Worm (Caenorhabditis elegans): ENCODE measurements around the gene R102.11.

DNA sequence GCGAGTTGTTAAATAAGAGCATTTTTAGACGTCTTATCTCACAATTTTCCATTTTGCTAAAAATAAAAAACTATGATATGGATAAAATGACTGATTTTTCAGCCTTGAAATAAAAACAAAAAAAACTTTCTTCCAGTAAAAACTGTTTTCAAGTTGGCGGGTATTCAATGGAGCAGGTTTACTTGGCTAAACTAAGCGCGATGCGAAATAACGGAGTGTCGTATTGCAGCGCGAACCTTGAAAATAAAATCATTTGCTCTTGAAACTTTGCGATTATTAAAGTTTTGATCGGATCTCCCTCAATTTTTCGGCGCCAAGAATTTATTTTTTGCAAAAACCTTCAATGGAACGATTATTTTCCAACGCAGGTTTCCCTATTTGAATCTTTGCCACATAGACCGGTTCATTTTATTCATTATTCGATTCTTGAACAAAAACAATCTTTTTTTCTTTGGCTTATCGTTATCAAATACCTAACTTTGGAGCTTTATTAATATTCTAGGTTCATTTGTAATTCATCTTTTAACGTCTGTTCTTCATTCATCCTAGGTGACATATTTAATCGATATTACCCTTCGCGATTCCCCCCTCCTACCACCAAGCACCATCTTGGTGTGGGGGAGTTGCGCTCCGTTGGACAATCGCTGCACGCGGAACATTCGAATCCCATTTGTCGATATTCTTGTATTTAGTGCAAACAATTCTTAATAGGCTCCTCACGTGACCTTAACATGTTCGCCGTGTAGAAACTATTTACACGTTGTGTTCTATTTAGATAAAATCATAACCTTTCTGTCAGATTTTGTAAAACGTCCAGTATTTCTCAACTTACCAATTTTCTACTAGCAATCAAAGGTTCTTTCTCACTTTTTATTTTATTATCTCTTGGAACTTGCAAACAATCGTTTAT, 35.2 kb upstream of the R102.11 start, which contains the start of the genes orc-5 and cyb-1:
- TF ChIP-seq nhr-76 (tag; optimal IDR thresholded peaks at IDR 0.05) (no peak), blmp-1 (tag; optimal IDR thresholded peaks at IDR 0.05) (no peak), unc-62 (GFP tag; optimal IDR thresholded peaks at IDR 0.05) (no peak), mab-5 (tag; optimal IDR thresholded peaks at IDR 0.05) (peak; percentile 24), ztf-11 (tag; optimal IDR thresholded peaks at IDR 0.05) (no peak), M03D4.4 (tag; optimal IDR thresholded peaks at IDR 0.05) (no peak), unc-39 (tag; optimal IDR thresholded peaks at IDR 0.05) (no peak), lin-13 (tag; optimal IDR thresholded peaks at IDR 0.05) (peak; percentile 40), ceh-83 (GFP tag; optimal IDR thresholded peaks at IDR 0.05) (peak; percentile 7), nhr-237 (tag; optimal IDR thresholded peaks at IDR 0.05) (peak; percentile 57), zip-8 (tag; optimal IDR thresholded peaks at IDR 0.05) (no peak), elt-1 (tag; optimal IDR thresholded peaks at IDR 0.05; ENCODE audit: borderline replicate concordance, insufficient read depth) (no peak)
